Worm (Caenorhabditis elegans): ENCODE results near the gene ssup-72.
A peak's percentile ranks its signal among the peaks of the same experiment; 100 is the strongest.

ssup-72 gene

DNA sequence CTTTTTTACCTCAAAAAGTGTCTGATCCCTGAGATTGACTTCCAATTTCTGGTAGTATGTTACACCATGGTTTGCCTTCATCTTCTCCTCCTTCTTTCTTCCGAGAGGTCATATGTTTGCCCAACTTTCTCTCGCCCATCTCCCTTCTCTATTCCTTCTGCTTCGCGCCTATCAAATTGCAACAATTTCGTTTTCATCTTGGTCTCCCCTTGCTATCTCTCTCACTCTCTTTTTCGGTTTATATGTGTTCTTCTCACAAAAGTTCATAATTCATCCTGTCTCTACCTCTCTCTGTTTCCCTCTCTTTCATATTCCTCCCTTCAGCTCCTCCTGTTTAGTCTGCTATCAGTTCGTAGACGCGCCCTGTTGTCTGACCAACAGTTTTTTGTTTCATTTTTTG is 50.3 kb downstream of the ssup-72 start (continued):
- TF ChIP-seq ztf-4 (tag; optimal IDR thresholded peaks at IDR 0.05) (peak; percentile 15), nhr-25 (tag; optimal IDR thresholded peaks at IDR 0.05) (no peak), snpc-4 (tag; optimal IDR thresholded peaks at IDR 0.05) (no peak), nhr-12 (tag; optimal IDR thresholded peaks at IDR 0.05) (no peak), peb-1 (tag; optimal IDR thresholded peaks at IDR 0.05) (no peak), ceh-82 (tag; optimal IDR thresholded peaks at IDR 0.05) (no peak)

DNA sequence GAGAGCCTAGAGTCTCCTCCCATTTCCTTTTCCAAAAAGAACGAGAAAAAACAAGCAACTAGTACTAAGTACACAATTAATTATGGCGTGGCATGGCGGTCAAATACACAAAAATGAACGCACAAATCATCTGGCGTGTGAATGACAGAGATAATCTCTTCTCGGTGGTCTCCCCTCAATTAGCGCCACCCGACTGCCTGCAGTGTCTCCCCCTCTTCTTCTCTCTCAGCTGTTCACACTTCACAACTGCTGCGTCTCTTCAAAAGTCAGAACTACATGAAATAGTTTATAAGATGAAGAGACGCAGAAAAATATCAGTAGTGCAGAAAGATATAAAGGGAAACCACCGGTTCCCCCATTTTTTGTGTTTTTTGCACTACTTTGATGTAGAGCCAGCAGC is 51.0 kb downstream of the ssup-72 start:
- TF ChIP-seq nhr-10 (tag; optimal IDR thresholded peaks at IDR 0.05) (no peak), F13H6.1 (tag; optimal IDR thresholded peaks at IDR 0.05) (peak; percentile 87), Y55F3AM.14 (GFP tag; optimal IDR thresholded peaks at IDR 0.05) (no peak), lsy-2 (tag; optimal IDR thresholded peaks at IDR 0.05) (peak in 1 of 2 experiments; percentile 42), R02D3.7 (tag; optimal IDR thresholded peaks at IDR 0.05) (no peak), skn-1 (tag; optimal IDR thresholded peaks at IDR 0.05) (no peak), nhr-12 (tag; optimal IDR thresholded peaks at IDR 0.05) (no peak), sma-3 (GFP tag; optimal IDR thresholded peaks at IDR 0.05) (peak; percentile 72), sem-4 (tag; optimal IDR thresholded peaks at IDR 0.05) (peak; percentile 76), elt-3 (tag; optimal IDR thresholded peaks at IDR 0.05) (no peak), nhr-11 (tag; optimal IDR thresholded peaks at IDR 0.05) (no peak), snpc-4 (tag; optimal IDR thresholded peaks at IDR 0.05) (peak; percentile 17), crh-2 (tag; optimal IDR thresholded peaks at IDR 0.05) (peak; percentile 48), ztf-11 (tag; optimal IDR thresholded peaks at IDR 0.05) (no peak), nhr-21 (tag; optimal IDR thresholded peaks at IDR 0.05) (peak; percentile 54), nhr-23 (tag; optimal IDR thresholded peaks at IDR 0.05) (no peak), lin-13 (GFP tag; optimal IDR thresholded peaks at IDR 0.05) (peak; percentile 35), nhr-237 (tag; optimal IDR thresholded peaks at IDR 0.05) (no peak), blmp-1 (tag; optimal IDR thresholded peaks at IDR 0.05; ENCODE audit: insufficient read depth) (peak; percentile 77), elt-1 (tag; optimal IDR thresholded peaks at IDR 0.05) (no peak), mdl-1 (tag; optimal IDR thresholded peaks at IDR 0.05) (peak; percentile 13 to 14), egl-27 (tag; optimal IDR thresholded peaks at IDR 0.05) (peak; percentile 70), dmd-4 (tag; optimal IDR thresholded peaks at IDR 0.05) (no peak), nhr-25 (tag; optimal IDR thresholded peaks at IDR 0.05) (peak; percentile 64), unc-39 (tag; optimal IDR thresholded peaks at IDR 0.05) (no peak), nhr-6 (tag; optimal IDR thresholded peaks at IDR 0.05) (peak; percentile 22), ceh-16 (tag; optimal IDR thresholded peaks at IDR 0.05) (peak; percentile 98), lin-39 (tag; optimal IDR thresholded peaks at IDR 0.05) (no peak), fos-1 (tag; optimal IDR thresholded peaks at IDR 0.05) (peak; percentile 39), unc-55 (GFP tag; optimal IDR thresholded peaks at IDR 0.05) (peak; percentile 33), lin-11 (tag; optimal IDR thresholded peaks at IDR 0.05) (no peak), sma-9 (GFP tag; optimal IDR thresholded peaks at IDR 0.05) (peak; percentile 94), sma-9 (tag; optimal IDR thresholded peaks at IDR 0.05) (no peak), mbf-1 (tag; optimal IDR thresholded peaks at IDR 0.05) (no peak), ztf-1 (GFP tag; conservative IDR thresholded peaks at IDR 0.05) (no peak), zag-1 (tag; optimal IDR thresholded peaks at IDR 0.05) (peak; percentile 11), C34F6.9 (tag; optimal IDR thresholded peaks at IDR 0.05) (peak; percentile 57), nhr-129 (tag; optimal IDR thresholded peaks at IDR 0.05) (peak; percentile 72), gmeb-1 (tag; optimal IDR thresholded peaks at IDR 0.05) (peak; percentile 32), aly-2 (tag; optimal IDR thresholded peaks at IDR 0.05) (no peak), mab-5 (tag; optimal IDR thresholded peaks at IDR 0.05) (peak; percentile 63)

Data from whole organism, L2 larva.